Fruit fly (Drosophila melanogaster) S2 (cell line): ENCODE data around the gene Ski6.

Experiments used
- CG8478 ChIP-seq: fragments of >200 bp; optimal IDR thresholded peaks from 2 replicates; lab custom pipeline; 2018
- CTCF ChIP-seq, 2 experiments: fragments of >200 bp; optimal IDR thresholded peaks; 2 replicates each; lab custom pipeline; 2018

Gene Ski6

dm6 chr2L:13202960-13203436 lies 19.2 kb downstream of the Ski6 start, which contains the start of gene CG16972:
TSS of gene CG16972 (minus strand) at chr2L:13203295.
- no peak for TF ChIP-seq CTCF (optimal IDR thresholded peaks at IDR 0.05; lab: Kevin White, UChicago)

DNA sequence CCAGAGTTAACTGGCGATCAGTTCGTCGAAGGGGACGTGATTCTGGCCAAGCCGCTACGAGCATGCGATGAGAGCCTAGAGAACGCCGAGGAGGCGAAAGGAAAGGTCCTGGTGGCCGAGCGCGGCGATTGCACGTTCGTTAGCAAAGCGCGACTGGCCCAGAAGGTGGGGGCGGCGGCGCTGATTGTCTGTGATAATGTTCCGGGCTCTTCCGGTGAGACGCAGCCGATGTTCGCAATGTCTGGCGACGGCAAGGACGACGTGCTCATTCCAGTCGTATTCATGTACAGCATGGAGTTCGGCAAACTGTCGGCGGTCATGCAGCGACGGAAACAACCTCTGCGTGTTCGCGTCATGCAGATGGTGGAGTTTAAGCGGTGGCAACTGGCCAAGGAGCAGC lies 26.4 kb downstream of the Ski6 start:
- no peak for TF ChIP-seq CTCF (optimal IDR thresholded peaks at IDR 0.05; lab: Kevin White, UChicago)
- no peak for TF ChIP-seq CG8478

DNA sequence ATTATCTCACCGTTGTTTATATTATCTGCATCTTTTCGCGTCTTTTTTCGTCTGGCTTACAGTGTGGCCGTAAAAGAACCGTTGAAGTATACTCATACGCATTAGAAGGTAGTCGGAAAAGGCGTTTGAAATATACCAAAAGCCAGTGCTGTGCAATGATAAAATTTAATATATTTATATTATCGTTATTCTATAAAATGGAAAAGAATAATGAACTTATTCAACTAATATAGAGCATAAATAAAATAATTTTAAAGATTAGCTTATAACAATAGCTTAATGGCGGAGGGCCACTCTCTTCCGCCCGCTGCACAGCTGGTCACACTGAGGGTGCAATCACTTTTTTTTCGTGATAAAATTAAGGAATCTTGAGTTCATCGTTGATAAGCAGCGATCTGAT lies 30.3 kb downstream of the Ski6 start, which contains the start of the genes CG16974 and Edem2:
Gene CG16974 (minus strand): TSS at position 86 of the 400 bp plus-strand sequence.
Gene Edem2 (plus strand): TSS at position 308 of the 400 bp plus-strand sequence.
- TF ChIP-seq CTCF (optimal IDR thresholded peaks at IDR 0.05; lab: Kevin White, UChicago) (no peak), CG8478 (no peak)

DNA sequence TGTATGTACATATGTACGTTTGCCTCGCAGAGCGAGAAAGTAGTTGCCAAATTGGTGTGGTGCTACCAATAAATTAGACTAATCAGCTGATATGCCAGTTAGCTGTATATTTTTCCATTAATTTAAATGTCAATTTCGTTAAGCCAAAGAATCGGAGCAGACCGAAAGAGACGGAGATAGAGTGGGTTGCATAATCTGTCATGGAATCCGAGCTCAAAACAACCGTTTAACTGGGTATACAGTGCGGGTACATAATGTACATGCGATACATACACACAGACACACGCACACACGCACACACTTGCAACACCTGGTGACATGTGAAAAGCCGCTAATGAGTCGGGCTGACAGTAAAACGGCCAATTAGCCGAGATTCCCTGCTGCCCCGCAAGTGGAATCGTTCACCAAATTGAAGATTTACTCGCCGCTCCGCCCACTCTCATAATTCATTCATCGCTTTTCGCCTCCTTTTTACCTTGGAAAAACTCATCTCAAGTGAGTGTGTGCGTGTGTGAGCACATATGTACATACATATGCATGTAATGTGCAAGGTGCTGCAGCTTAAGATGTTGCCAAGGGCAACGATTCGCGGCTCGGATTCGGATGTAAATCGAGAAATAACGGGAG lies 31.1 kb downstream of the Ski6 start:
- TF ChIP-seq CTCF (optimal IDR thresholded peaks at IDR 0.05; lab: Kevin White, UChicago): no peak
- no peak for TF ChIP-seq CG8478

dm6 chr2L:13190534-13190933 lies 31.7 kb downstream of the Ski6 start:
- no peak for TF ChIP-seq CTCF (optimal IDR thresholded peaks at IDR 0.05; lab: Kevin White, UChicago)
- TF ChIP-seq CG8478: no peak

DNA sequence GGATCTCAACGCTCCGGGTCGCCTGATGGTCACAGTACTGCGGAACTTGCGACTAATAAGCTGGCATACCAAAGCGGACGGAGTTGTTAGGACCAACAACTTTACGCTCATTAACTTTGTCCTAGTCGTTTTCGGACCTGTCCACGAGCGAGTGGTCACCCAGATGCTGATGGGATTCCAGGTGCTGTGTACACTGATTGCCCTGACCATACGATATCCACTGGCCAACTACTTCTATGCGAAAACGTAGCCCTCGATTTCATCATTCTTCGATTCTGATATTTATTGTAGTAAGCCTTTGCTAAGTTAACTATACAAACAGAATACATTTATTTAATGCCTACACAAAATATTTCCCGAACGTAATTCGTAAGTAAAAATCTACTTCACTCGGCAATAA lies 39.1 kb downstream of the Ski6 start, which contains the start of gene Rsph1:
Gene Rsph1 (plus strand): TSS at position 301 of the 400 bp plus-strand sequence.
- TF ChIP-seq CTCF (optimal IDR thresholded peaks at IDR 0.05; lab: Kevin White, UChicago) (no peak), CG8478 (no peak)

dm6 chr2L:13182415-13182814 lies 39.8 kb downstream of the Ski6 start, which contains the start of gene Mgat3:
TSS of gene Mgat3 (minus strand) at chr2L:13182596.
- TF ChIP-seq CTCF (optimal IDR thresholded peaks at IDR 0.05; lab: Kevin White, UChicago) (no peak), CG8478 (no peak)

DNA sequence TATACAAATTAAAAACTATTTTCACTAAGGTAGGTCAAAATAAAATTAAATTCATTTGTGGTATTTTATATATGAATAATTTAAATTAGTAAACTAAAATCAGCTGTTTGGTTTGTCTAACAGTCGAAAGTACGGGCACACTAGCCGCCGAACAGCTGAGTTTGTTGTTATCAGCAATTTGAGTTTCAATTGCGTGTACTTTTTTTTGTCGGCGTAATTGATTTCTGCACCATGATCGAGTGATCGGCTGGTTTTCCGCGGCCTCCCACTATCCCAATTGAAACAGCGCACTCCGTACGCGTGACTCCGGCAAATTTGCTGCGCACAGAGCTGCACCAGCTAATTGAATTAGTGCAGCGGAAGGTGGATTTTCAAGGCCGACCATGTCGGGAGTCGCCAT lies 43.1 kb downstream of the Ski6 start, which contains the start of gene Alg7:
Gene Alg7 (plus strand): TSS at position 153 of the 400 bp plus-strand sequence.
- TF ChIP-seq CG8478 (no peak), CTCF (optimal IDR thresholded peaks at IDR 0.05; lab: Kevin White, UChicago) (no peak)

dm6 chr2L:13176701-13177249 lies 45.5 kb downstream of the Ski6 start, which contains the start of the genes Sfmbt and CG5439:
TSS of gene Sfmbt (minus strand) at chr2L:13176785.
TSS of gene CG5439 (plus strand) at chr2L:13177150.
- TF ChIP-seq CTCF (optimal IDR thresholded peaks at IDR 0.05; lab: Kevin White, UChicago) (peak in 1 of 2 experiments; percentile 9), CG8478 (no peak)

dm6 chr2L:13176123-13176522 lies 46.1 kb downstream of the Ski6 start, which contains the start of gene CG43925:
TSS of gene CG43925 (plus strand) at chr2L:13176423.
- TF ChIP-seq CG8478: no peak
